Fruit fly (Drosophila melanogaster) whole organism, embryonic: ENCODE measurements around the gene und.

Experiments used
- Atf3 ChIP-seq: fragments of 200-800 bp; sonication (Bioruptor generic); optimal IDR thresholded peaks from 3 replicates; lab custom pipeline; 2016; ENCODE audit warnings: missing biosample characterization, missing genetic modification characterization
- Bgb ChIP-seq: fragments of 200-800 bp; sonication (Bioruptor generic); IDR thresholded peaks from 2 replicates; pipeline ENCODE4 v1.3.6; 2022; ENCODE audit warnings: missing biosample characterization, missing genetic modification characterization; ENCODE audit not compliant: partially characterized antibody
- CG11723 ChIP-seq: fragments of 200-800 bp; sonication (Bioruptor generic); optimal IDR thresholded peaks from 2 replicates; lab custom pipeline; 2017; ENCODE audit warnings: missing biosample characterization, mild to moderate bottlenecking, missing genetic modification characterization
- CG12071 ChIP-seq: fragments of 200-800 bp; sonication (Bioruptor generic); optimal IDR thresholded peaks from 3 replicates; lab custom pipeline; 2018; ENCODE audit warnings: missing biosample characterization, mild to moderate bottlenecking, missing genetic modification characterization
- CG1233 ChIP-seq: fragments of 200-800 bp; sonication (Bioruptor generic); optimal IDR thresholded peaks from 4 replicates; lab custom pipeline; 2018; ENCODE audit warnings: missing biosample characterization, mild to moderate bottlenecking, missing genetic modification characterization
- CG12744 ChIP-seq: fragments of 200-800 bp; sonication (Bioruptor generic); optimal IDR thresholded peaks from 2 replicates; lab custom pipeline; 2016; ENCODE audit warnings: missing biosample characterization, missing genetic modification characterization
- CG13123 ChIP-seq: fragments of 200-800 bp; sonication (Bioruptor generic); optimal IDR thresholded peaks from 2 replicates; lab custom pipeline; 2016; ENCODE audit warnings: missing biosample characterization, missing genetic modification characterization
- CG13424 ChIP-seq: fragments of 200-800 bp; sonication (Bioruptor generic); optimal IDR thresholded peaks from 2 replicates; lab custom pipeline; 2019; ENCODE audit warnings: missing biosample characterization, mild to moderate bottlenecking, missing genetic modification characterization, moderate library complexity
- CG1602 ChIP-seq: fragments of 200-800 bp; sonication (Bioruptor generic); optimal IDR thresholded peaks from 3 replicates; lab custom pipeline; 2016; ENCODE audit warnings: missing biosample characterization, missing genetic modification characterization
- CG1832 ChIP-seq: fragments of 200-800 bp; sonication (Bioruptor generic); optimal IDR thresholded peaks from 2 replicates; lab custom pipeline; 2017; ENCODE audit warnings: missing biosample characterization, mild to moderate bottlenecking, missing genetic modification characterization, inconsistent platforms
- CG43689 ChIP-seq: fragments of 200-800 bp; sonication (Bioruptor generic); IDR thresholded peaks from 2 replicates; pipeline ENCODE4 v1.3.6; 2022; ENCODE audit warnings: missing biosample characterization, missing genetic modification characterization
- CG4730 ChIP-seq: fragments of 200-800 bp; sonication (Bioruptor generic); IDR thresholded peaks from 2 replicates; pipeline ENCODE4 v1.3.6; 2022; ENCODE audit warnings: missing biosample characterization, missing genetic modification characterization
- CG6175 ChIP-seq: fragments of 200-800 bp; sonication (Bioruptor generic); IDR thresholded peaks from 3 replicates; pipeline ENCODE4 v1.3.6; 2022; ENCODE audit warnings: missing biosample characterization, missing genetic modification characterization
- CG6272 ChIP-seq: fragments of 200-800 bp; sonication (Bioruptor generic); IDR thresholded peaks from 2 replicates; pipeline ENCODE4 v1.3.6; 2022; ENCODE audit warnings: missing biosample characterization, missing genetic modification characterization
- CG7745 ChIP-seq: fragments of 200-800 bp; sonication (Bioruptor generic); optimal IDR thresholded peaks from 2 replicates; lab custom pipeline; 2018; ENCODE audit warnings: missing biosample characterization, mild to moderate bottlenecking, missing genetic modification characterization, moderate library complexity
- CG7928 ChIP-seq: fragments of 200-800 bp; sonication (Bioruptor generic); optimal IDR thresholded peaks from 2 replicates; lab custom pipeline; 2017; ENCODE audit warnings: missing biosample characterization, mild to moderate bottlenecking, missing genetic modification characterization
- CG7987 ChIP-seq: fragments of 200-800 bp; sonication (Bioruptor generic); optimal IDR thresholded peaks from 2 replicates; lab custom pipeline; 2018; ENCODE audit warnings: missing biosample characterization, mild to moderate bottlenecking, missing genetic modification characterization, moderate library complexity
- CG8765 ChIP-seq: fragments of 200-800 bp; sonication (Bioruptor generic); IDR thresholded peaks from 2 replicates; pipeline ENCODE4 v1.3.6; 2022; ENCODE audit warnings: missing biosample characterization, missing genetic modification characterization
- CG9932 ChIP-seq: fragments of 200-800 bp; sonication (Bioruptor generic); IDR thresholded peaks from 2 replicates; pipeline ENCODE4 v1.3.6; 2022; ENCODE audit warnings: missing biosample characterization, missing genetic modification characterization
- CTCF ChIP-seq: fragments of 200-800 bp; sonication (Bioruptor generic); optimal IDR thresholded peaks from 2 replicates; lab custom pipeline; 2017; ENCODE audit warnings: missing biosample characterization, mild to moderate bottlenecking, missing genetic modification characterization, moderate library complexity
- D ChIP-seq, 2 experiments: fragments of 200-800 bp in 1 of 2; fragments of >200 bp in 1 of 2; sonication (Bioruptor generic) in 1 of 2; optimal IDR thresholded peaks; 2 replicates in 1 of 2; 3 replicates in 1 of 2; lab custom pipeline; 2017; ENCODE audit warnings: mild to moderate bottlenecking in 1 of 2, missing biosample characterization in 1 of 2, missing genetic modification characterization in 1 of 2, missing genetic modification reagents in 1 of 2
- Dip3 ChIP-seq: fragments of 200-800 bp; sonication (Bioruptor generic); optimal IDR thresholded peaks from 3 replicates; lab custom pipeline; 2016; ENCODE audit warnings: missing biosample characterization, missing genetic modification characterization
- Doc2 ChIP-seq: fragments of 200-800 bp; sonication (Bioruptor generic); IDR thresholded peaks from 2 replicates; pipeline ENCODE4 v1.3.6; 2022; ENCODE audit warnings: missing biosample characterization, missing genetic modification characterization
- GATAe ChIP-seq: fragments of 200-800 bp; sonication (Bioruptor generic); conservative IDR thresholded peaks from 2 replicates; pipeline ENCODE4 v1.3.6; 2022; ENCODE audit warnings: missing biosample characterization, missing genetic modification characterization
- Hr78 ChIP-seq, 2 experiments: fragments of 200-800 bp in 1 of 2; fragments of >200 bp in 1 of 2; sonication (Bioruptor generic) in 1 of 2; optimal IDR thresholded peaks; 2 replicates each; lab custom pipeline; 2017 to 2019; ENCODE audit warnings: missing biosample characterization in 2 of 2, missing genetic modification characterization in 2 of 2, mild to moderate bottlenecking in 1 of 2, moderate library complexity in 1 of 2
- Lim3 ChIP-seq: fragments of 200-800 bp; sonication (Bioruptor generic); IDR thresholded peaks from 2 replicates; pipeline ENCODE4 v1.3.6; 2022; ENCODE audit warnings: missing biosample characterization, missing genetic modification characterization
- MTF-1 ChIP-seq: fragments of 200-800 bp; sonication (Bioruptor generic); optimal IDR thresholded peaks from 2 replicates; lab custom pipeline; 2018; ENCODE audit warnings: missing biosample characterization, mild to moderate bottlenecking, missing genetic modification characterization, borderline replicate concordance
- Mrtf ChIP-seq: fragments of 200-800 bp; sonication (Bioruptor generic); IDR thresholded peaks from 3 replicates; pipeline ENCODE4 v1.3.6; 2022; ENCODE audit warnings: missing biosample characterization, missing genetic modification characterization
- Myb ChIP-seq: fragments of 200-800 bp; sonication (Bioruptor generic); optimal IDR thresholded peaks from 2 replicates; lab custom pipeline; 2016; ENCODE audit warnings: missing biosample characterization, missing genetic modification characterization
- Oaz ChIP-seq: fragments of 200-800 bp; sonication (Bioruptor generic); IDR thresholded peaks from 2 replicates; pipeline ENCODE4 v1.3.6; 2022; ENCODE audit warnings: missing biosample characterization, missing genetic modification characterization
- Pdp1 ChIP-seq, 2 experiments: fragments of 200-800 bp; sonication (Bioruptor generic); optimal IDR thresholded peaks; 3 replicates each; lab custom pipeline; 2016; ENCODE audit warnings: missing biosample characterization in 2 of 2, missing genetic modification characterization in 2 of 2, mild to moderate bottlenecking in 1 of 2, moderate library complexity in 1 of 2
- Ravus ChIP-seq: fragments of 200-800 bp; sonication (Bioruptor generic); IDR thresholded peaks from 2 replicates; pipeline ENCODE4 v1.3.6; 2022; ENCODE audit warnings: missing biosample characterization, missing genetic modification characterization
- Sin3A ChIP-seq: fragments of >200 bp; optimal IDR thresholded peaks from 2 replicates; lab custom pipeline; 2018
- Sry-β ChIP-seq: fragments of 200-800 bp; sonication (Bioruptor generic); optimal IDR thresholded peaks from 2 replicates; lab custom pipeline; 2018; ENCODE audit warnings: missing biosample characterization, mild to moderate bottlenecking, missing genetic modification characterization, moderate library complexity
- ase ChIP-seq: fragments of 200-800 bp; sonication (Bioruptor generic); IDR thresholded peaks from 3 replicates; pipeline ENCODE4 v1.3.6; 2022; ENCODE audit warnings: missing biosample characterization, missing genetic modification characterization
- bbx ChIP-seq: fragments of 200-800 bp; sonication (Bioruptor generic); IDR thresholded peaks from 2 replicates; pipeline ENCODE4 v1.3.6; 2022; ENCODE audit warnings: missing biosample characterization, missing genetic modification characterization; ENCODE audit not compliant: partially characterized antibody
- crc ChIP-seq: fragments of 200-800 bp; sonication (Bioruptor generic); optimal IDR thresholded peaks from 2 replicates; lab custom pipeline; 2016; ENCODE audit warnings: missing biosample characterization, missing genetic modification characterization
- ewg ChIP-seq: fragments of 200-800 bp; sonication (Bioruptor generic); optimal IDR thresholded peaks from 3 replicates; lab custom pipeline; 2017; ENCODE audit warnings: mild to moderate bottlenecking, missing biosample characterization, missing genetic modification reagents, missing genetic modification characterization
- eyg ChIP-seq: fragments of 200-800 bp; sonication (Bioruptor generic); optimal IDR thresholded peaks from 3 replicates; lab custom pipeline; 2016; ENCODE audit warnings: missing biosample characterization, missing genetic modification characterization
- fru ChIP-seq: fragments of >200 bp; optimal IDR thresholded peaks from 2 replicates; lab custom pipeline; 2017
- grn ChIP-seq: fragments of 200-800 bp; sonication (Bioruptor generic); optimal IDR thresholded peaks from 3 replicates; lab custom pipeline; 2017; ENCODE audit warnings: missing biosample characterization, missing genetic modification characterization
- gsb ChIP-seq: fragments of 200-800 bp; sonication (Bioruptor generic); IDR thresholded peaks from 2 replicates; pipeline ENCODE4 v1.3.6; 2022; ENCODE audit warnings: missing biosample characterization, missing genetic modification characterization
- ind ChIP-seq: fragments of 200-800 bp; sonication (Bioruptor generic); optimal IDR thresholded peaks from 3 replicates; lab custom pipeline; 2016; ENCODE audit warnings: missing biosample characterization, missing genetic modification characterization
- mld ChIP-seq: fragments of 200-800 bp; sonication (Bioruptor generic); IDR thresholded peaks from 3 replicates; pipeline ENCODE4 v1.3.6; 2022; ENCODE audit warnings: missing biosample characterization, missing genetic modification characterization; ENCODE audit not compliant: partially characterized antibody
- org-1 ChIP-seq: fragments of 200-800 bp; sonication (Bioruptor generic); optimal IDR thresholded peaks from 2 replicates; lab custom pipeline; 2017; ENCODE audit warnings: missing biosample characterization, missing genetic modification characterization
- peb ChIP-seq: fragments of 200-800 bp; sonication (Bioruptor generic); IDR thresholded peaks from 2 replicates; pipeline ENCODE4 v1.3.6; 2022; ENCODE audit warnings: missing biosample characterization, missing genetic modification characterization
- pho ChIP-seq: fragments of 200-800 bp; sonication (Bioruptor generic); optimal IDR thresholded peaks from 2 replicates; lab custom pipeline; 2016; ENCODE audit warnings: missing biosample characterization, missing genetic modification characterization
- psq ChIP-seq: fragments of 200-800 bp; sonication (Bioruptor generic); optimal IDR thresholded peaks from 2 replicates; lab custom pipeline; 2017; ENCODE audit warnings: missing biosample characterization, missing genetic modification characterization
- sna ChIP-seq: fragments of 200-800 bp; sonication (Bioruptor generic); IDR thresholded peaks from 2 replicates; pipeline ENCODE4 v1.3.6; 2022; ENCODE audit warnings: missing biosample characterization, missing genetic modification characterization; ENCODE audit not compliant: partially characterized antibody
- stc ChIP-seq: fragments of 200-800 bp; sonication (Bioruptor generic); IDR thresholded peaks from 2 replicates; pipeline ENCODE4 v1.3.6; 2022; ENCODE audit warnings: missing biosample characterization, missing genetic modification characterization
- sug ChIP-seq: fragments of 200-800 bp; optimal IDR thresholded peaks from 2 replicates; lab custom pipeline; 2019; ENCODE audit warnings: missing biosample characterization, mild to moderate bottlenecking, missing genetic modification characterization, moderate library complexity
- wek ChIP-seq: fragments of 200-800 bp; sonication (Bioruptor generic); optimal IDR thresholded peaks from 3 replicates; lab custom pipeline; 2018; ENCODE audit warnings: missing biosample characterization, mild to moderate bottlenecking, missing genetic modification characterization, moderate library complexity
- zfh2 ChIP-seq: fragments of 200-800 bp; sonication (Bioruptor generic); optimal IDR thresholded peaks from 2 replicates; lab custom pipeline; 2016; ENCODE audit warnings: missing biosample characterization, missing genetic modification characterization

The und gene

DNA sequence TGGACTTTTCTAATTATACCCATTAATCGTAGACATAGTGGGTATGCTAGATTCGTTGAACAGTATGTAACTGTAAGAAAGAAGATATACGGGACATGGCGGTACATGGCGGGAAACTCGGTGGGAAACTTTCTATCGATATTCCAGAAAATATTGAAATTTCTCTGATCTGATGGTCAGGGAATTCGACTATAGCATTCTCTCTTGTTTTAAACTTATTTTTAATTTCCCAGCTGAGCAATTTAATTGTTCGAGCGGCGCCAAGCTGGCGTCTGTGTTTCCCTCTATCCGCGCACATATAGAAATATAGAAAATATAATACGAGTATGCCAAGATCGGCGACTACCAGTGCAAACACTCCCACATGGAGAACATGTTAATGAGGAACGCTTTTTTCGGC, 16.0 kb downstream of the und start (continued):
- TF ChIP-seq CG8765 (no peak), CG1233 (GFP tag; lab: Kevin White, UChicago) (peak; percentile 14), pho (no peak), bbx (GFP tag; lab: Robert Waterston, UW) (no peak), org-1 (GFP tag; lab: Kevin White, UChicago) (no peak), Sin3A (no peak), CG7987 (GFP tag; lab: Kevin White, UChicago) (no peak), CG12071 (GFP tag; lab: Kevin White, UChicago) (no peak), D (optimal IDR thresholded peaks at IDR 0.05; lab: Kevin White, UChicago) (no peak), D (GFP tag; optimal IDR thresholded peaks at IDR 0.05; lab: Kevin White, UChicago) (no peak), fru (lab: Kevin White, UChicago) (no peak), peb (GFP tag; lab: Robert Waterston, UW) (no peak), psq (no peak), wek (no peak), gsb (GFP tag; lab: Robert Waterston, UW) (no peak), ewg (GFP tag; lab: Kevin White, UChicago) (no peak), Ravus (GFP tag; lab: Robert Waterston, UW) (no peak), stc (GFP tag; lab: Robert Waterston, UW) (no peak), CG13424 (tag; lab: Kevin White, UChicago) (peak; percentile 35), mld (GFP tag; lab: Robert Waterston, UW) (no peak), CG9932 (GFP tag; lab: Robert Waterston, UW) (peak; percentile 55; the same call in 1 of the 2 replicates), sna (GFP tag; lab: Robert Waterston, UW) (no peak), CG4730 (GFP tag; lab: Robert Waterston, UW) (no peak), Doc2 (no peak), CG1832 (no peak), CG12744 (GFP tag; lab: Kevin White, UChicago) (no peak), GATAe (GFP tag; lab: Robert Waterston, UW) (no peak), Dip3 (GFP tag; lab: Kevin White, UChicago) (peak; percentile 54), CTCF (GFP tag; lab: Kevin White, UChicago) (no peak), sug (peak; percentile 6), ind (no peak), eyg (no peak), CG13123 (no peak), CG7745 (no peak), CG11723 (GFP tag; lab: Kevin White, UChicago) (no peak), CG6272 (GFP tag; lab: Robert Waterston, UW) (no peak), Pdp1 (GFP tag; optimal IDR thresholded peaks at IDR 0.05; lab: Kevin White, UChicago) (no peak), Myb (GFP tag; lab: Kevin White, UChicago) (peak; percentile 31), Mrtf (GFP tag; lab: Robert Waterston, UW) (no peak), Hr78 (GFP tag; optimal IDR thresholded peaks at IDR 0.05; lab: Kevin White, UChicago) (no peak), Sry-β (GFP tag; lab: Kevin White, UChicago) (no peak), CG1602 (GFP tag; lab: Kevin White, UChicago) (no peak), crc (GFP tag; lab: Kevin White, UChicago) (no peak), CG43689 (no peak), MTF-1 (GFP tag; lab: Kevin White, UChicago) (no peak), Lim3 (GFP tag; lab: Robert Waterston, UW) (no peak), ase (no peak), zfh2 (GFP tag; lab: Kevin White, UChicago) (peak; percentile 60), Bgb (GFP tag; lab: Robert Waterston, UW) (no peak), Oaz (GFP tag; lab: Robert Waterston, UW) (no peak), CG6175 (GFP tag; lab: Robert Waterston, UW) (no peak), Atf3 (GFP tag; lab: Kevin White, UChicago) (no peak), CG7928 (GFP tag; lab: Kevin White, UChicago) (no peak), grn (GFP tag; lab: Kevin White, UChicago) (no peak)
